Worm (Caenorhabditis elegans) whole organism, L1 larva: ENCODE results near the gene F28C1.3.

Experiments used
- aha-1 ChIP-seq: fragments of 150-350 bp; optimal IDR thresholded peaks from 2 replicates; lab custom pipeline; 2014; ENCODE audit warnings: missing biosample characterization, missing genetic modification characterization
- ceh-82 ChIP-seq, 3 experiments: fragments of 150-350 bp in 1 of 3; sonication (generic microtip) in 2 of 3; optimal IDR thresholded peaks; 2 replicates each; lab custom pipeline; 2014 to 2017; ENCODE audit warnings: missing biosample characterization in 3 of 3, missing genetic modification characterization in 3 of 3
- hlh-17 ChIP-seq: fragments of 200-800 bp; sonication (Bioruptor generic); optimal IDR thresholded peaks from 2 replicates; lab custom pipeline; 2018; ENCODE audit warnings: missing genetic modification characterization, mild to moderate bottlenecking, missing compliant biosample characterization, moderate library complexity, borderline replicate concordance
- lin-13 ChIP-seq: fragments of 150-350 bp; optimal IDR thresholded peaks from 2 replicates; lab custom pipeline; 2014; ENCODE audit warnings: missing biosample characterization, missing genetic modification reagents, missing genetic modification characterization
- lin-15B ChIP-seq: fragments of 150-350 bp; sonication (generic microtip); optimal IDR thresholded peaks from 3 replicates; lab custom pipeline; 2014; ENCODE audit warnings: missing biosample characterization, missing genetic modification characterization
- nhr-76 ChIP-seq: sonication (generic microtip); optimal IDR thresholded peaks from 2 replicates; lab custom pipeline; 2017; ENCODE audit warnings: missing biosample characterization, missing genetic modification characterization
- pag-3 ChIP-seq: sonication (generic microtip); optimal IDR thresholded peaks from 2 replicates; lab custom pipeline; 2017; ENCODE audit warnings: missing genetic modification characterization, mild to moderate bottlenecking, missing compliant biosample characterization, antibody characterized with exemption, borderline replicate concordance; ENCODE audit not compliant: insufficient read depth
- snpc-4 ChIP-seq: fragments of 150-350 bp; optimal IDR thresholded peaks from 2 replicates; lab custom pipeline; 2014; ENCODE audit warnings: missing biosample characterization, missing genetic modification characterization
- swsn-7 ChIP-seq: sonication (generic microtip); optimal IDR thresholded peaks from 2 replicates; lab custom pipeline; 2016; ENCODE audit warnings: missing genetic modification characterization, missing compliant biosample characterization
- xbp-1 ChIP-seq: sonication (generic microtip); optimal IDR thresholded peaks from 2 replicates; lab custom pipeline; 2016; ENCODE audit warnings: missing genetic modification characterization, missing compliant biosample characterization

ce11 chrV:12466653-12467052 is 1.8 kb upstream of the F28C1.3 start:
- TF ChIP-seq nhr-76 (tag; lab: Kevin White, UChicago) (no peak), pag-3 (no peak), lin-15B (tag; lab: Kevin White, UChicago) (no peak), xbp-1 (tag; lab: Kevin White, UChicago) (no peak), ceh-82 (tag; optimal IDR thresholded peaks at IDR 0.05; lab: Kevin White, UChicago) (no peak), aha-1 (tag; lab: Kevin White, UChicago) (no peak), swsn-7 (no peak), snpc-4 (no peak), hlh-17 (GFP tag; lab: Kevin White, UChicago) (no peak), lin-13 (no peak)
